Worm (Caenorhabditis elegans) whole organism, L2 larva: ENCODE data around the gene scl-3.

Experiments used
- R02D3.7 ChIP-seq: fragments of 150-350 bp; optimal IDR thresholded peaks from 2 replicates; lab custom pipeline; 2014; ENCODE audit warnings: missing biosample characterization, missing genetic modification characterization
- alr-1 ChIP-seq: fragments of 150-350 bp; optimal IDR thresholded peaks from 2 replicates; lab custom pipeline; 2014; ENCODE audit warnings: missing biosample characterization, missing genetic modification characterization
- fos-1 ChIP-seq: fragments of 150-350 bp; optimal IDR thresholded peaks from 2 replicates; lab custom pipeline; 2014; ENCODE audit warnings: missing biosample characterization, missing genetic modification characterization
- mdl-1 ChIP-seq, 2 experiments: fragments of 150-350 bp in 1 of 2; sonication (generic microtip) in 1 of 2; optimal IDR thresholded peaks; 2 replicates each; lab custom pipeline; 2017; ENCODE audit warnings: missing biosample characterization in 2 of 2, missing genetic modification characterization in 2 of 2
- snpc-4 ChIP-seq: fragments of 150-350 bp; optimal IDR thresholded peaks from 2 replicates; lab custom pipeline; 2014; ENCODE audit warnings: missing biosample characterization, missing genetic modification characterization
- unc-62 ChIP-seq: fragments of 150-350 bp; optimal IDR thresholded peaks from 2 replicates; lab custom pipeline; 2014; ENCODE audit warnings: missing biosample characterization, missing genetic modification reagents, missing genetic modification characterization
- zag-1 ChIP-seq: fragments of 150-350 bp; optimal IDR thresholded peaks from 2 replicates; lab custom pipeline; 2014; ENCODE audit warnings: missing biosample characterization, missing genetic modification characterization

- TF ChIP-seq mdl-1 (tag; optimal IDR thresholded peaks at IDR 0.05; lab: Kevin White, UChicago) (no peak), unc-62 (GFP tag; lab: Kevin White, UChicago) (no peak), alr-1 (tag; lab: Kevin White, UChicago) (no peak), zag-1 (no peak), R02D3.7 (tag; lab: Kevin White, UChicago) (no peak), fos-1 (tag; lab: Kevin White, UChicago) (no peak), snpc-4 (tag; lab: Kevin White, UChicago) (no peak)
Measured at ce11 chrIV:13107359-13107758, 48.0 kb downstream of the scl-3 start, which contains the start of gene B0564.2.
